Worm (Caenorhabditis elegans) whole organism, L4/young adult: ENCODE measurements around the gene epic-1.

Experiments
- W03F9.2 ChIP-seq: fragments of 150-350 bp; optimal IDR thresholded peaks from 2 replicates; lab custom pipeline; 2014; ENCODE audit warnings: missing biosample characterization, missing genetic modification characterization
- dao-5 ChIP-seq: sonication (generic microtip); optimal IDR thresholded peaks from 2 replicates; lab custom pipeline; 2016; ENCODE audit warnings: missing genotype, missing genetic modification characterization, moderate library complexity, missing compliant biosample characterization

DNA sequence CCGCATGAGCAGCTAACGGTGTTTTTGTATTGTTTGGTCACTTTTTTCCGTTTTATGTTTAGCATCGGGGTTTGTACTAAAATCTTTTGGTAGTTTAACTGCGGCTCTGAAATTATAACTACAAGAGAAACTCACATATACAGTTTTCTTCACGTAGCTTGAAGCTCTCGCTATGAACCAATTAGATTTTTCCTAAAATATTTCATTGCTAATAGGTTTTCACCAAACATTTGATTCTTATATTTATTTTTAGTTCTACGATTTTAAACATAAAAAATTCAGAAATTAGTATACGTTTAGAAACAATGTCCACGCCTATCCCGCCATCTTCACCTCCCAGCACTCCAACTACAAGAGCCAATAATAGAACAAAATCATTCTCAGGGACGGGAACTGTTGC lies 44.3 kb downstream of the epic-1 start, which contains the start of gene C06A12.3:
- TF ChIP-seq W03F9.2 (tag; lab: Kevin White, UChicago) = no peak
- TF ChIP-seq dao-5 (tag; lab: Kevin White, UChicago) = no peak
